Worm (Caenorhabditis elegans) whole organism, L1 larva: Measurements from ENCODE around the gene srz-82.

ENCODE experiments used
- ama-1 ChIP-seq: fragments of 150-350 bp; optimal IDR thresholded peaks from 2 replicates; lab custom pipeline; 2014
- blmp-1 ChIP-seq: fragments of 150-350 bp; optimal IDR thresholded peaks from 2 replicates; lab custom pipeline; 2014; ENCODE audit warnings: missing biosample characterization, missing genetic modification characterization
- ceh-90 ChIP-seq: sonication (generic microtip); optimal IDR thresholded peaks from 2 replicates; lab custom pipeline; 2016; ENCODE audit warnings: missing genetic modification characterization, missing compliant biosample characterization
- nhr-237 ChIP-seq: fragments of 150-350 bp; optimal IDR thresholded peaks from 2 replicates; lab custom pipeline; 2014; ENCODE audit warnings: missing biosample characterization, missing genetic modification characterization
- nhr-76 ChIP-seq: sonication (generic microtip); optimal IDR thresholded peaks from 2 replicates; lab custom pipeline; 2017; ENCODE audit warnings: missing biosample characterization, missing genetic modification characterization
- pax-3 ChIP-seq: fragments of 200-800 bp; sonication (Bioruptor generic); optimal IDR thresholded peaks from 2 replicates; lab custom pipeline; 2018; ENCODE audit warnings: mild to moderate bottlenecking, missing genetic modification characterization, moderate library complexity, missing compliant biosample characterization
- snpc-4 ChIP-seq: fragments of 150-350 bp; optimal IDR thresholded peaks from 2 replicates; lab custom pipeline; 2014; ENCODE audit warnings: missing biosample characterization, missing genetic modification characterization
- xbp-1 ChIP-seq: sonication (generic microtip); optimal IDR thresholded peaks from 2 replicates; lab custom pipeline; 2016; ENCODE audit warnings: missing genetic modification characterization, missing compliant biosample characterization
- zag-1 ChIP-seq: fragments of 150-350 bp; optimal IDR thresholded peaks from 2 replicates; lab custom pipeline; 2014; ENCODE audit warnings: missing biosample characterization, missing genetic modification characterization

ce11 chrIV:3493310-3493709 lies 10.6 kb downstream of the srz-82 start, which contains the start of gene srz-79:
- TF ChIP-seq nhr-76 (tag; lab: Kevin White, UChicago) (no peak), ceh-90 (tag; lab: Kevin White, UChicago) (no peak), snpc-4 (tag; lab: Kevin White, UChicago) (no peak), ama-1 (lab: Kevin White, UChicago) (no peak), blmp-1 (tag; lab: Kevin White, UChicago) (no peak), zag-1 (tag; lab: Kevin White, UChicago) (no peak), nhr-237 (tag; lab: Kevin White, UChicago) (no peak), pax-3 (tag; lab: Kevin White, UChicago) (no peak), xbp-1 (tag; lab: Kevin White, UChicago) (no peak)
